Worm (Caenorhabditis elegans) whole organism, mixed stage, embryonic: ENCODE data around the gene B0280.2.

Source experiments
- M03D4.4 ChIP-seq: sonication (generic microtip); optimal IDR thresholded peaks from 2 replicates; lab custom pipeline; 2017; ENCODE audit warnings: mild to moderate bottlenecking, missing genetic modification characterization, missing compliant biosample characterization
- bed-3 ChIP-seq: fragments of 200-800 bp; sonication (Bioruptor generic); optimal IDR thresholded peaks from 3 replicates; lab custom pipeline; 2018; ENCODE audit warnings: mild to moderate bottlenecking, missing genetic modification characterization, moderate library complexity, missing compliant biosample characterization
- blmp-1 ChIP-seq: fragments of 150-350 bp; optimal IDR thresholded peaks from 2 replicates; lab custom pipeline; 2014; ENCODE audit warnings: missing biosample characterization, missing genetic modification characterization
- ceh-39 ChIP-seq: fragments of 150-350 bp; optimal IDR thresholded peaks from 2 replicates; lab custom pipeline; 2014; ENCODE audit warnings: missing biosample characterization, missing genetic modification characterization
- ceh-43 ChIP-seq: fragments of 200-800 bp; sonication (Bioruptor generic); optimal IDR thresholded peaks from 2 replicates; lab custom pipeline; 2018; ENCODE audit warnings: mild to moderate bottlenecking, missing genetic modification characterization, moderate library complexity, missing compliant biosample characterization
- ceh-83 ChIP-seq: fragments of 200-800 bp; sonication (Bioruptor generic); optimal IDR thresholded peaks from 2 replicates; lab custom pipeline; 2018; ENCODE audit warnings: mild to moderate bottlenecking, missing genetic modification characterization, missing compliant biosample characterization
- ces-1 ChIP-seq: fragments of 150-350 bp; optimal IDR thresholded peaks from 2 replicates; lab custom pipeline; 2014; ENCODE audit warnings: missing biosample characterization, missing genetic modification reagents, missing genetic modification characterization
- cnd-1 ChIP-seq: fragments of 200-800 bp; sonication (Bioruptor generic); optimal IDR thresholded peaks from 2 replicates; lab custom pipeline; 2018; ENCODE audit warnings: mild to moderate bottlenecking, missing genetic modification characterization, missing compliant biosample characterization
- elt-1 ChIP-seq: sonication (generic microtip); optimal IDR thresholded peaks from 2 replicates; lab custom pipeline; 2017; ENCODE audit warnings: missing genetic modification characterization, mild to moderate bottlenecking, missing compliant biosample characterization, antibody characterized with exemption, moderate library complexity, borderline replicate concordance; ENCODE audit not compliant: insufficient read depth
- elt-3 ChIP-seq: fragments of 150-350 bp; optimal IDR thresholded peaks from 2 replicates; lab custom pipeline; 2014; ENCODE audit warnings: missing biosample characterization, missing genetic modification characterization
- flh-1 ChIP-seq: fragments of 200-800 bp; sonication (Bioruptor generic); optimal IDR thresholded peaks from 2 replicates; lab custom pipeline; 2018; ENCODE audit warnings: mild to moderate bottlenecking, missing genetic modification characterization, moderate library complexity, missing compliant biosample characterization
- ham-2 ChIP-seq: fragments of 200-800 bp; sonication (Bioruptor generic); optimal IDR thresholded peaks from 2 replicates; lab custom pipeline; 2018; ENCODE audit warnings: mild to moderate bottlenecking, missing genetic modification characterization, missing compliant biosample characterization
- hlh-1 ChIP-seq: fragments of 150-350 bp; optimal IDR thresholded peaks from 2 replicates; lab custom pipeline; 2014; ENCODE audit warnings: missing biosample characterization, missing genetic modification reagents, missing genetic modification characterization
- lin-13 ChIP-seq: fragments of 150-350 bp; optimal IDR thresholded peaks from 2 replicates; lab custom pipeline; 2014; ENCODE audit warnings: missing biosample characterization, missing genetic modification characterization
- lin-32 ChIP-seq: fragments of 200-800 bp; sonication (Bioruptor generic); optimal IDR thresholded peaks from 2 replicates; lab custom pipeline; 2018; ENCODE audit warnings: mild to moderate bottlenecking, missing genetic modification characterization, missing compliant biosample characterization
- lsy-2 ChIP-seq: fragments of 150-350 bp; optimal IDR thresholded peaks from 2 replicates; lab custom pipeline; 2014; ENCODE audit warnings: missing biosample characterization, missing genetic modification characterization
- mab-5 ChIP-seq: fragments of 150-350 bp; optimal IDR thresholded peaks from 2 replicates; lab custom pipeline; 2014; ENCODE audit warnings: missing biosample characterization, missing genetic modification characterization
- mep-1 ChIP-seq: fragments of 150-350 bp; optimal IDR thresholded peaks from 2 replicates; lab custom pipeline; 2017; ENCODE audit warnings: missing biosample characterization, missing genetic modification reagents, missing genetic modification characterization, inconsistent platforms
- mls-2 ChIP-seq: sonication (generic microtip); optimal IDR thresholded peaks from 2 replicates; lab custom pipeline; 2016; ENCODE audit warnings: mild to moderate bottlenecking, missing genetic modification characterization, moderate library complexity, missing compliant biosample characterization
- nhr-12 ChIP-seq: fragments of 150-350 bp; optimal IDR thresholded peaks from 2 replicates; lab custom pipeline; 2014; ENCODE audit warnings: missing biosample characterization, missing genetic modification characterization
- nhr-237 ChIP-seq: fragments of 150-350 bp; optimal IDR thresholded peaks from 2 replicates; lab custom pipeline; 2014; ENCODE audit warnings: missing biosample characterization, missing genetic modification characterization
- nhr-28 ChIP-seq: fragments of 150-350 bp; optimal IDR thresholded peaks from 2 replicates; lab custom pipeline; 2014; ENCODE audit warnings: missing biosample characterization, missing genetic modification characterization
- nhr-76 ChIP-seq: sonication (generic microtip); optimal IDR thresholded peaks from 2 replicates; lab custom pipeline; 2017; ENCODE audit warnings: missing biosample characterization, missing genetic modification characterization
- pha-4 ChIP-seq: fragments of 150-350 bp; optimal IDR thresholded peaks from 2 replicates; lab custom pipeline; 2018; ENCODE audit warnings: missing biosample characterization, missing genetic modification reagents, missing genetic modification characterization
- sem-2 ChIP-seq: fragments of 200-800 bp; sonication (Bioruptor generic); optimal IDR thresholded peaks from 2 replicates; lab custom pipeline; 2018; ENCODE audit warnings: mild to moderate bottlenecking, missing genetic modification characterization, missing compliant biosample characterization
- snpc-4 ChIP-seq: fragments of 150-350 bp; optimal IDR thresholded peaks from 2 replicates; lab custom pipeline; 2014; ENCODE audit warnings: missing biosample characterization, missing genetic modification characterization
- sptf-1 ChIP-seq: sonication (generic microtip); optimal IDR thresholded peaks from 2 replicates; lab custom pipeline; 2017; ENCODE audit warnings: mild to moderate bottlenecking, missing genetic modification characterization, moderate library complexity, missing compliant biosample characterization
- tbx-8 ChIP-seq: fragments of 200-800 bp; sonication (Bioruptor generic); optimal IDR thresholded peaks from 2 replicates; lab custom pipeline; 2018; ENCODE audit warnings: mild to moderate bottlenecking, missing genetic modification characterization, moderate library complexity, missing compliant biosample characterization
- unc-120 ChIP-seq: sonication (generic microtip); optimal IDR thresholded peaks from 2 replicates; lab custom pipeline; 2017; ENCODE audit warnings: missing genetic modification characterization, missing compliant biosample characterization; ENCODE audit not compliant: poor library complexity, severe bottlenecking
- unc-39 ChIP-seq: fragments of 150-350 bp; optimal IDR thresholded peaks from 2 replicates; lab custom pipeline; 2014; ENCODE audit warnings: missing biosample characterization, missing genetic modification characterization
- unc-62 ChIP-seq: fragments of 150-350 bp; optimal IDR thresholded peaks from 2 replicates; lab custom pipeline; 2014; ENCODE audit warnings: missing biosample characterization, missing genetic modification reagents, missing genetic modification characterization
- zip-8 ChIP-seq: fragments of 150-350 bp; optimal IDR thresholded peaks from 2 replicates; lab custom pipeline; 2014; ENCODE audit warnings: missing biosample characterization, missing genetic modification characterization
- ztf-11 ChIP-seq: fragments of 150-350 bp; optimal IDR thresholded peaks from 2 replicates; lab custom pipeline; 2014; ENCODE audit warnings: missing biosample characterization, missing genetic modification characterization

Gene B0280.2

ce11 chrIII:7107965-7108364, 16.5 kb upstream of the B0280.2 start, which contains the start of gene odd-1:
TSS of gene odd-1 (plus strand) at chrIII:7108313.
- TF ChIP-seq blmp-1 (no peak), cnd-1 (no peak), elt-1 (tag; lab: Kevin White, UChicago) (no peak), pha-4 (no peak)

DNA sequence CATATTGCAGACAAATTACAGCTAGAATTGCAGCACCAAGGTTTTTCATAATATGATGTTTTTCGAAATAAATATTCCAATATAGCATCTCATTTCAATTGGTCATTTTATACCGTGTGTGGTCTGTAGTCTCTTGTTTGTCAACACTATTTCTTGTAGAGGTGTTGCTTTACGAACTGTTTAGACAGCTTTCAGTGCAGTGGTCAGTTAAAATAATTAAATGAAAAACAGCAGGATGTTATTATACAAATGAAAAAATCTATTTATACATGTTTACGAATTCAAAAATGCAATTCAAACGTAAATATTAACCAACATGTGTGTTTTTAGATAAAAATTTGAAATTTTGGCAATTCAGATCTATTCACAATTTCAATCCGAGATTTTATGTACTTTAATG, 12.7 kb upstream of the B0280.2 start, which contains the start of gene B0280.7:
B0280.7 (minus strand) TSS at position 101 of the 400 bp plus-strand sequence.
- TF ChIP-seq ces-1 (GFP tag; lab: Kevin White, UChicago), result no peak
- no peak for TF ChIP-seq ham-2 (GFP tag; lab: Kevin White, UChicago)
- no peak for TF ChIP-seq ceh-43 (GFP tag; lab: Kevin White, UChicago)
- TF ChIP-seq nhr-237 (tag; lab: Kevin White, UChicago), result no peak
- no peak for TF ChIP-seq nhr-12 (tag; lab: Kevin White, UChicago)
- TF ChIP-seq blmp-1, result no peak
- no peak for TF ChIP-seq sptf-1 (tag; lab: Kevin White, UChicago)
- no peak for TF ChIP-seq lin-13
- TF ChIP-seq ztf-11, result no peak
- no peak for TF ChIP-seq hlh-1 (tag; lab: Kevin White, UChicago)
- no peak for TF ChIP-seq mep-1 (tag; lab: Kevin White, UChicago)
- no peak for TF ChIP-seq pha-4
- TF ChIP-seq flh-1 (GFP tag; lab: Kevin White, UChicago), result no peak
- no peak for TF ChIP-seq elt-1 (tag; lab: Kevin White, UChicago)
- no peak for TF ChIP-seq mab-5
- TF ChIP-seq nhr-28, result no peak
- TF ChIP-seq M03D4.4 (tag; lab: Kevin White, UChicago), result no peak
- no peak for TF ChIP-seq bed-3
- TF ChIP-seq ceh-39 (tag; lab: Kevin White, UChicago), result no peak

- TF ChIP-seq unc-39 (tag; lab: Kevin White, UChicago) (no peak), unc-120 (tag; lab: Kevin White, UChicago) (no peak), hlh-1 (tag; lab: Kevin White, UChicago) (no peak), tbx-8 (GFP tag; lab: Kevin White, UChicago) (no peak), ztf-11 (no peak), mls-2 (no peak), nhr-237 (tag; lab: Kevin White, UChicago) (no peak), zip-8 (no peak), elt-3 (tag; lab: Kevin White, UChicago) (no peak), mep-1 (tag; lab: Kevin White, UChicago) (no peak), snpc-4 (tag; lab: Kevin White, UChicago) (no peak), sem-2 (GFP tag; lab: Kevin White, UChicago) (no peak), ham-2 (GFP tag; lab: Kevin White, UChicago) (no peak), sptf-1 (tag; lab: Kevin White, UChicago) (no peak), ceh-43 (GFP tag; lab: Kevin White, UChicago) (no peak)
- TF ChIP-seq, all 35 proteins: peak for 0
Measured at ce11 chrIII:7112285-7112684, 12.2 kb upstream of the B0280.2 start.

- TF ChIP-seq lin-13 (no peak), hlh-1 (tag; lab: Kevin White, UChicago) (no peak), ces-1 (GFP tag; lab: Kevin White, UChicago) (no peak), mab-5 (no peak), ztf-11 (no peak), unc-120 (tag; lab: Kevin White, UChicago) (no peak), unc-39 (tag; lab: Kevin White, UChicago) (no peak), nhr-76 (tag; lab: Kevin White, UChicago) (no peak)
Measured at ce11 chrIII:7114952-7115488, 9.4 kb upstream of the B0280.2 start, which contains the start of gene nhr-10. TSS of gene nhr-10 (minus strand) at chrIII:7115438.

DNA sequence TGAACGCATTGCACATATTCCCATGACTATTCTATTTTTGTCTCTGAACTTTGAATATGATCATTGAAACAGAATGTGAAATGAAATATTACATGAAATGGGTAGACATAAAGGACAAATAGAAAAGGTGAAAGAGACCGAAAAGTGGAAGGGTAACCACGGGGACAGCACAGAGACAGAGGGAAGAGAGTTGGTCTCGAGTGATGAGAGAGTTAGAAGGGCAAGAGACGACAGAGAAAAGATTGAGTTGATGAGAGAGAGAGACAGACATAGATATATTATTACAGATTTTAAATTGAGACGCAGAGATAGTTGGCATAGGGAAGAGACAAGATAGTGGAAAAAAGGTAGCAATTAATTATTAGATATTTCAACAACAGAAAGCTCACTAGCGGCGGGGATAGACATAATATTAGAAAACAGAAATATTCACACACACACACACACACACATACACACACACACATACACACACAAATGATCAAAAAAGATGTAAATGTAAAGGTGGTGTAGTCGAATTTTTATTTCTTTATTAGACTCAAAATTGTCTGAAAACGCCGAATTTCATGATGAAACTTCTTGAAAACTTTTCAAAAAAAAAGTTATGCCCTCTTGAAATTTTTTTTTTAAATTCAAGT, 7.7 kb upstream of the B0280.2 start:
- TF ChIP-seq unc-62 (GFP tag; lab: Kevin White, UChicago), result peak; percentile 70
- peak; percentile 48 for TF ChIP-seq unc-120 (tag; lab: Kevin White, UChicago)
- TF ChIP-seq mls-2, result no peak
- no peak for TF ChIP-seq ceh-83 (GFP tag; lab: Kevin White, UChicago)
- TF ChIP-seq snpc-4 (tag; lab: Kevin White, UChicago), result no peak
- no peak for TF ChIP-seq lin-32 (GFP tag; lab: Kevin White, UChicago)
- no peak for TF ChIP-seq lin-13
- peak; percentile 25 for TF ChIP-seq nhr-237 (tag; lab: Kevin White, UChicago)
- TF ChIP-seq sem-2 (GFP tag; lab: Kevin White, UChicago), result no peak
- no peak for TF ChIP-seq tbx-8 (GFP tag; lab: Kevin White, UChicago)
- TF ChIP-seq pha-4, result peak; percentile 45
- peak; percentile 25 for TF ChIP-seq lsy-2 (tag; lab: Kevin White, UChicago)
- TF ChIP-seq ceh-39 (tag; lab: Kevin White, UChicago), result no peak
- TF ChIP-seq elt-1 (tag; lab: Kevin White, UChicago), result no peak
- peak; percentile 42 for TF ChIP-seq ces-1 (GFP tag; lab: Kevin White, UChicago)
